Worm (Caenorhabditis elegans) whole organism, L4 larva: ENCODE data around the gene F27B3.8.
"Not testable (repeated sequence)": the region's sequence is repeated elsewhere in the genome, so short reads cannot be mapped to it uniquely, and the experiment has no call there.

ENCODE experiments used
- D1046.2 ChIP-seq: fragments of 200-800 bp; sonication (Bioruptor generic); IDR thresholded peaks from 2 replicates; pipeline ENCODE4 v1.3.6; 2022; ENCODE audit warnings: missing genetic modification characterization, missing compliant biosample characterization
- F37D6.2 ChIP-seq: sonication (generic microtip); optimal IDR thresholded peaks from 2 replicates; lab custom pipeline; 2016; ENCODE audit warnings: mild to moderate bottlenecking, missing genetic modification characterization, missing compliant biosample characterization
- T20F7.1 ChIP-seq: fragments of 200-800 bp; sonication (Bioruptor generic); optimal IDR thresholded peaks from 2 replicates; lab custom pipeline; 2018; ENCODE audit warnings: mild to moderate bottlenecking, missing genetic modification characterization, missing compliant biosample characterization
- T26A8.4 ChIP-seq: fragments of 200-800 bp; sonication (Bioruptor generic); IDR thresholded peaks from 2 replicates; pipeline ENCODE4 v1.3.6; 2022; ENCODE audit warnings: missing genetic modification characterization, missing compliant biosample characterization
- Y48G9A.11 ChIP-seq: fragments of 200-800 bp; sonication (Bioruptor generic); IDR thresholded peaks from 2 replicates; pipeline ENCODE4 v1.3.6; 2022; ENCODE audit warnings: missing genetic modification reagents, missing genetic modification characterization, missing compliant biosample characterization
- Y75B8A.6 ChIP-seq: fragments of 200-800 bp; sonication (Bioruptor generic); IDR thresholded peaks from 2 replicates; pipeline ENCODE4 v1.3.6; 2022; ENCODE audit warnings: missing genetic modification reagents, missing genetic modification characterization, missing compliant biosample characterization
- ZK337.2 ChIP-seq: fragments of 200-800 bp; sonication (Bioruptor generic); IDR thresholded peaks from 2 replicates; pipeline ENCODE4 v1.3.6; 2022; ENCODE audit warnings: missing genetic modification reagents, missing genetic modification characterization, missing compliant biosample characterization
- aha-1 ChIP-seq: fragments of 150-350 bp; peaks from one replicate; lab custom pipeline; 2014; ENCODE audit warnings: missing biosample characterization, missing genetic modification characterization
- arid-1 ChIP-seq: fragments of 200-800 bp; sonication (Bioruptor generic); conservative IDR thresholded peaks from 2 replicates; pipeline ENCODE4 v1.3.6; 2022; ENCODE audit warnings: missing genetic modification reagents, missing genetic modification characterization, missing compliant biosample characterization
- ceh-20 ChIP-seq: fragments of 200-800 bp; sonication (Bioruptor generic); IDR thresholded peaks from 2 replicates; pipeline ENCODE4 v1.3.6; 2022; ENCODE audit warnings: missing genetic modification reagents, missing genetic modification characterization, missing compliant biosample characterization
- ceh-44 ChIP-seq: fragments of 200-800 bp; sonication (Bioruptor generic); IDR thresholded peaks from 2 replicates; pipeline ENCODE4 v1.3.6; 2022; ENCODE audit warnings: missing genetic modification reagents, missing genetic modification characterization, missing compliant biosample characterization
- ctbp-1 ChIP-seq: fragments of 200-800 bp; sonication (Bioruptor generic); IDR thresholded peaks from 2 replicates; pipeline ENCODE4 v1.3.6; 2022; ENCODE audit warnings: missing genetic modification reagents, missing genetic modification characterization, missing compliant biosample characterization
- daf-19 ChIP-seq: fragments of 200-800 bp; sonication (Bioruptor generic); conservative IDR thresholded peaks from 2 replicates; pipeline ENCODE4 v1.3.6; 2022; ENCODE audit warnings: missing genetic modification characterization, missing compliant biosample characterization
- dmd-6 ChIP-seq: fragments of 200-800 bp; sonication (Bioruptor generic); IDR thresholded peaks from 2 replicates; pipeline ENCODE4 v1.3.6; 2022; ENCODE audit warnings: missing genetic modification reagents, missing genetic modification characterization, missing compliant biosample characterization
- dmd-9 ChIP-seq: fragments of 200-800 bp; sonication (Bioruptor generic); IDR thresholded peaks from 2 replicates; pipeline ENCODE4 v1.3.6; 2022; ENCODE audit warnings: missing genetic modification reagents, missing genetic modification characterization, missing compliant biosample characterization
- egl-43 ChIP-seq: fragments of 200-800 bp; sonication (Bioruptor generic); IDR thresholded peaks from 2 replicates; pipeline ENCODE4 v1.3.6; 2022; ENCODE audit warnings: missing genetic modification reagents, missing genetic modification characterization, missing compliant biosample characterization
- hif-1 ChIP-seq, 2 experiments: sonication (generic microtip); optimal IDR thresholded peaks; 2 replicates each; lab custom pipeline; 2016 to 2017; ENCODE audit warnings: missing compliant biosample characterization in 2 of 2, missing genetic modification characterization in 2 of 2, missing genetic modification reagents in 2 of 2, missing genotype in 2 of 2, mild to moderate bottlenecking in 1 of 2
- hlh-11 ChIP-seq: fragments of 200-800 bp; sonication (Bioruptor generic); optimal IDR thresholded peaks from 2 replicates; lab custom pipeline; 2018; ENCODE audit warnings: mild to moderate bottlenecking, missing genetic modification characterization, missing compliant biosample characterization
- hlh-30 ChIP-seq: sonication (generic microtip); optimal IDR thresholded peaks from 2 replicates; lab custom pipeline; 2017; ENCODE audit warnings: antibody characterized with exemption, mild to moderate bottlenecking, missing genetic modification characterization, missing compliant biosample characterization; ENCODE audit not compliant: insufficient read depth
- hmg-1.1 ChIP-seq: fragments of 200-800 bp; sonication (Bioruptor generic); IDR thresholded peaks from 2 replicates; pipeline ENCODE4 v1.3.6; 2022; ENCODE audit warnings: missing genetic modification reagents, missing genetic modification characterization, missing compliant biosample characterization
- lin-13 ChIP-seq: fragments of 150-350 bp; optimal IDR thresholded peaks from 2 replicates; lab custom pipeline; 2014; ENCODE audit warnings: missing biosample characterization, missing genetic modification reagents, missing genetic modification characterization
- lin-29 ChIP-seq: fragments of 200-800 bp; sonication (Bioruptor generic); IDR thresholded peaks from 2 replicates; pipeline ENCODE4 v1.3.6; 2022; ENCODE audit warnings: missing genetic modification reagents, missing genetic modification characterization, missing compliant biosample characterization
- lin-38 ChIP-seq: fragments of 200-800 bp; sonication (Bioruptor generic); IDR thresholded peaks from 2 replicates; pipeline ENCODE4 v1.3.6; 2022; ENCODE audit warnings: missing genetic modification reagents, missing genetic modification characterization, missing compliant biosample characterization
- lsy-2 ChIP-seq, 2 experiments: fragments of 150-350 bp in 1 of 2; sonication (generic microtip) in 1 of 2; optimal IDR thresholded peaks; 2 replicates each; lab custom pipeline; 2014 to 2017; ENCODE audit warnings: missing biosample characterization in 2 of 2, missing genetic modification characterization in 2 of 2
- madf-5 ChIP-seq, 2 experiments: fragments of 200-800 bp; sonication (Bioruptor generic); IDR thresholded peaks; 2 replicates each; pipeline ENCODE4 v1.3.6; 2022; ENCODE audit warnings: missing compliant biosample characterization in 2 of 2, missing genetic modification characterization in 2 of 2
- madf-9 ChIP-seq: fragments of 200-800 bp; sonication (Bioruptor generic); conservative IDR thresholded peaks from 2 replicates; pipeline ENCODE4 v1.3.6; 2022; ENCODE audit warnings: missing genetic modification reagents, missing genetic modification characterization, missing compliant biosample characterization
- mdl-1 ChIP-seq, 2 experiments: fragments of 150-350 bp in 1 of 2; sonication (generic microtip) in 1 of 2; optimal IDR thresholded peaks; 2 replicates each; lab custom pipeline; 2014 to 2017; ENCODE audit warnings: missing biosample characterization in 2 of 2, missing genetic modification characterization in 2 of 2
- mep-1 ChIP-seq: fragments of 150-350 bp; sonication (generic microtip); optimal IDR thresholded peaks from 3 replicates; lab custom pipeline; 2014; ENCODE audit warnings: missing biosample characterization, missing genetic modification characterization
- mes-2 ChIP-seq: sonication (generic microtip); optimal IDR thresholded peaks from 2 replicates; lab custom pipeline; 2016; ENCODE audit warnings: missing genotype, mild to moderate bottlenecking, missing genetic modification characterization, missing compliant biosample characterization; ENCODE audit not compliant: poor library complexity, severe bottlenecking
- mxl-3 ChIP-seq: fragments of 200-800 bp; sonication (Bioruptor generic); optimal IDR thresholded peaks from 2 replicates; lab custom pipeline; 2018; ENCODE audit warnings: mild to moderate bottlenecking, missing genetic modification characterization, missing compliant biosample characterization
- nhr-102 ChIP-seq: sonication (generic microtip); optimal IDR thresholded peaks from 2 replicates; lab custom pipeline; 2016; ENCODE audit warnings: mild to moderate bottlenecking, missing genetic modification characterization, moderate library complexity, missing compliant biosample characterization
- nhr-28 ChIP-seq: fragments of 150-350 bp; optimal IDR thresholded peaks from 2 replicates; lab custom pipeline; 2014; ENCODE audit warnings: missing biosample characterization, missing genetic modification characterization
- nhr-42 ChIP-seq: fragments of 200-800 bp; sonication (Bioruptor generic); IDR thresholded peaks from 2 replicates; pipeline ENCODE4 v1.3.6; 2022; ENCODE audit warnings: missing genetic modification characterization, missing compliant biosample characterization
- nhr-48 ChIP-seq: sonication (generic microtip); optimal IDR thresholded peaks from 2 replicates; lab custom pipeline; 2016; ENCODE audit warnings: mild to moderate bottlenecking, missing genetic modification characterization, missing compliant biosample characterization
- nhr-77 ChIP-seq: fragments of 150-350 bp; optimal IDR thresholded peaks from 2 replicates; lab custom pipeline; 2014; ENCODE audit warnings: missing biosample characterization, missing genetic modification characterization
- pha-4 ChIP-seq, 2 experiments: fragments of 150-350 bp in 1 of 2; fragments of 200-800 bp in 1 of 2; sonication (Bioruptor generic) in 1 of 2; IDR thresholded peaks in 1 of 2; optimal IDR thresholded peaks in 1 of 2; 2 replicates each; pipeline versions ENCODE4 v1.3.6 to Lab custom; 2014 to 2022; ENCODE audit warnings: missing genetic modification characterization in 2 of 2, missing genetic modification reagents in 2 of 2, missing biosample characterization in 1 of 2, missing compliant biosample characterization in 1 of 2
- rbr-2 ChIP-seq: sonication (generic microtip); optimal IDR thresholded peaks from 2 replicates; lab custom pipeline; 2016; ENCODE audit warnings: missing genotype, missing genetic modification characterization, missing compliant biosample characterization
- saeg-2 ChIP-seq: fragments of 200-800 bp; sonication (Bioruptor generic); IDR thresholded peaks from 2 replicates; pipeline ENCODE4 v1.3.6; 2022; ENCODE audit warnings: missing genetic modification reagents, missing genetic modification characterization, missing compliant biosample characterization
- tag-97 ChIP-seq: fragments of 200-800 bp; sonication (Bioruptor generic); IDR thresholded peaks from 2 replicates; pipeline ENCODE4 v1.3.6; 2022; ENCODE audit warnings: missing genetic modification characterization, missing compliant biosample characterization
- tra-1 ChIP-seq: fragments of 200-800 bp; sonication (Bioruptor generic); IDR thresholded peaks from 2 replicates; pipeline ENCODE4 v1.3.6; 2022; ENCODE audit warnings: missing genetic modification reagents, missing genetic modification characterization, missing compliant biosample characterization
- unc-130 ChIP-seq: sonication (generic microtip); optimal IDR thresholded peaks from 2 replicates; lab custom pipeline; 2016; ENCODE audit warnings: missing genetic modification reagents, missing genetic modification characterization, missing compliant biosample characterization
- unc-62 ChIP-seq, 3 experiments: fragments of 150-350 bp in 1 of 3; sonication (generic microtip); optimal IDR thresholded peaks in 2 of 3; peaks in 1 of 3; 1 replicate in 1 of 3; 2 replicates in 2 of 3; lab custom pipeline; 2014 to 2017; ENCODE audit warnings: missing biosample characterization in 3 of 3, missing genetic modification characterization in 3 of 3, missing genetic modification reagents in 3 of 3, missing genotype in 1 of 3
- vab-7 ChIP-seq: fragments of 200-800 bp; sonication (Bioruptor generic); IDR thresholded peaks from 2 replicates; pipeline ENCODE4 v1.3.6; 2022; ENCODE audit warnings: missing genetic modification reagents, missing genetic modification characterization, missing compliant biosample characterization
- zfp-2 ChIP-seq: sonication (generic microtip); optimal IDR thresholded peaks from 2 replicates; lab custom pipeline; 2016; ENCODE audit warnings: mild to moderate bottlenecking, missing genetic modification characterization, missing compliant biosample characterization
- zfp-3 ChIP-seq: fragments of 200-800 bp; sonication (Bioruptor generic); conservative IDR thresholded peaks from 2 replicates; pipeline ENCODE4 v1.3.6; 2022; ENCODE audit warnings: missing genetic modification reagents, missing genetic modification characterization, missing compliant biosample characterization

F27B3.8 gene

ce11 chrIII:6551187-6552058 lies 28.1 kb upstream of the F27B3.8 start, which contains the start of gene C09E7.7:
Gene C09E7.7 (minus strand): TSS chrIII:6551243.
- peak; percentile 85 for TF ChIP-seq nhr-42 (GFP tag; lab: Robert Waterston, UW)
- peak; percentile 39 to 43 for TF ChIP-seq lsy-2 (tag; optimal IDR thresholded peaks at IDR 0.05; lab: Kevin White, UChicago)
- peak; percentile 55; the same call in 1 of the 2 replicates for TF ChIP-seq arid-1 (GFP tag; lab: Robert Waterston, UW)
- peak; percentile 69 for TF ChIP-seq hlh-11 (tag; lab: Kevin White, UChicago)
- peak; percentile 95 for TF ChIP-seq aha-1 (tag; lab: Kevin White, UChicago)
- TF ChIP-seq T20F7.1 (GFP tag; lab: Kevin White, UChicago): peak; percentile 57
- TF ChIP-seq tra-1 (GFP tag; lab: Robert Waterston, UW): peak; percentile 55; the same call in 1 of the 2 replicates
- TF ChIP-seq ceh-44 (GFP tag; lab: Robert Waterston, UW): peak; percentile 77
- TF ChIP-seq daf-19 (GFP tag; lab: Robert Waterston, UW): 0 out of 2 replicates have a peak, but pooled peaks have one; percentile 28
- 0 out of 2 replicates have a peak, but pooled peaks have one; percentile 26 for TF ChIP-seq saeg-2
- peak; percentile 77 for TF ChIP-seq mep-1 (tag; lab: Kevin White, UChicago)
- 0 out of 2 replicates have a peak, but pooled peaks have one; percentile 44 for TF ChIP-seq tag-97 (GFP tag; lab: Robert Waterston, UW)
- TF ChIP-seq hif-1 (tag; optimal IDR thresholded peaks at IDR 0.05; lab: Kevin White, UChicago): peak in 1 of 2 experiments; percentile 51
- peak; percentile 56 for TF ChIP-seq madf-9
- TF ChIP-seq ctbp-1 (GFP tag; lab: Robert Waterston, UW): peak; percentile 71; the same call in 1 of the 2 replicates
- TF ChIP-seq F37D6.2 (tag; lab: Kevin White, UChicago): peak; percentile 58
- peak; percentile 14 for TF ChIP-seq nhr-102 (tag; lab: Kevin White, UChicago)
- peak; percentile 79 for TF ChIP-seq ZK337.2 (GFP tag; lab: Robert Waterston, UW)
- TF ChIP-seq zfp-2 (tag; lab: Kevin White, UChicago): peak; percentile 10
- peak; percentile 55 for TF ChIP-seq hlh-30 (tag; lab: Kevin White, UChicago)
- TF ChIP-seq mes-2: peak; percentile 84
- TF ChIP-seq madf-5 (GFP tag; IDR thresholded peaks at IDR 0.05; lab: Robert Waterston, UW): 0 out of 4 replicates have a peak, but pooled peaks have one; percentile 6 to 10
- peak; percentile 30 for TF ChIP-seq nhr-77 (tag; lab: Kevin White, UChicago)
- TF ChIP-seq T26A8.4: peak; percentile 69
- peak; percentile 66 for TF ChIP-seq egl-43 (GFP tag; lab: Robert Waterston, UW)
- 0 out of 2 replicates have a peak, but pooled peaks have one; percentile 14 for TF ChIP-seq Y48G9A.11
- peak; percentile 2 for TF ChIP-seq nhr-28 (tag; lab: Kevin White, UChicago)
- 0 out of 2 replicates have a peak, but pooled peaks have one; percentile 40 for TF ChIP-seq lin-29 (GFP tag; lab: Robert Waterston, UW)
- peak; percentile 49; the same call in 1 of the 2 replicates for TF ChIP-seq dmd-9
- peak; percentile 56 for TF ChIP-seq nhr-48 (tag; lab: Kevin White, UChicago)
- peak in 1 of 2 experiments; percentile 38 for TF ChIP-seq mdl-1 (tag; optimal IDR thresholded peaks at IDR 0.05; lab: Kevin White, UChicago)
- peak; percentile 35 for TF ChIP-seq mxl-3 (GFP tag; lab: Kevin White, UChicago)
- TF ChIP-seq Y75B8A.6 (GFP tag; lab: Robert Waterston, UW): 0 out of 2 replicates have a peak, but pooled peaks have one; percentile 14
- peak; percentile 65; the same call in 1 of the 2 replicates for TF ChIP-seq ceh-20 (GFP tag; lab: Robert Waterston, UW)
- TF ChIP-seq zfp-3 (GFP tag; lab: Robert Waterston, UW): peak; percentile 42; the same call in 1 of the 2 replicates
- TF ChIP-seq pha-4 (GFP tag; IDR thresholded peaks at IDR 0.05; lab: Robert Waterston, UW): peak; percentile 55; the same call in 1 of the 2 replicates
- peak; percentile 22 for TF ChIP-seq pha-4 (tag; optimal IDR thresholded peaks at IDR 0.05; lab: Kevin White, UChicago)
- peak; percentile 76 for TF ChIP-seq lin-38
- TF ChIP-seq vab-7 (GFP tag; lab: Robert Waterston, UW): peak; percentile 68
- TF ChIP-seq dmd-6 (GFP tag; lab: Robert Waterston, UW): peak; percentile 62
- TF ChIP-seq D1046.2: peak; percentile 54; the same call in 1 of the 2 replicates
- TF ChIP-seq unc-62 (GFP tag; optimal IDR thresholded peaks at IDR 0.05 in 1 of 2; lab: Kevin White, UChicago): peak in 1 of 2 experiments; percentile 63
- not testable (repeated sequence) for TF ChIP-seq unc-62 (tag; optimal IDR thresholded peaks at IDR 0.05; lab: Kevin White, UChicago)
- TF ChIP-seq hmg-1.1: peak; percentile 77
- TF ChIP-seq rbr-2 (tag; lab: Kevin White, UChicago): peak; percentile 61
- TF ChIP-seq lin-13 (GFP tag; lab: Kevin White, UChicago): peak; percentile 6
- TF ChIP-seq unc-130 (GFP tag; lab: Kevin White, UChicago): peak; percentile 49
